Fruit fly (Drosophila melanogaster) whole organism: ENCODE results near the gene CG32537.

ENCODE experiments used
- CG8478 ChIP-seq: fragments of >200 bp; optimal IDR thresholded peaks from 2 replicates; lab custom pipeline; 2018; ENCODE audit warnings: inconsistent platforms
- pan ChIP-seq: fragments of >200 bp; optimal IDR thresholded peaks from 2 replicates; lab custom pipeline; 2017
- psq ChIP-seq: fragments of >200 bp; optimal IDR thresholded peaks from 2 replicates; lab custom pipeline; 2017

- TF ChIP-seq CG8478 (lab: Kevin White, UChicago) (no peak), pan (lab: Kevin White, UChicago) (no peak), psq (lab: Kevin White, UChicago) (no peak)
Observed at dm6 chrX:19268484-19269068, 7.8 kb downstream of the CG32537 start, which contains the start of gene CG8010.
